Fruit fly (Drosophila melanogaster) whole organism, embryonic: ENCODE data around the gene peng.

Experiments used
- CG1024 ChIP-seq: fragments of 200-800 bp; sonication (Bioruptor generic); IDR thresholded peaks from 2 replicates; pipeline ENCODE4 v1.3.6; 2022; ENCODE audit warnings: missing biosample characterization, missing genetic modification characterization
- CG10267 ChIP-seq: fragments of 200-800 bp; sonication (Bioruptor generic); optimal IDR thresholded peaks from 2 replicates; lab custom pipeline; 2018; ENCODE audit warnings: missing biosample characterization, mild to moderate bottlenecking, missing genetic modification characterization, moderate library complexity
- CG10321 ChIP-seq: fragments of 200-800 bp; sonication (Bioruptor generic); IDR thresholded peaks from 2 replicates; pipeline ENCODE4 v1.3.6; 2022; ENCODE audit warnings: missing biosample characterization, missing genetic modification characterization
- CG10979 ChIP-seq: fragments of 200-800 bp; sonication (Bioruptor generic); optimal IDR thresholded peaks from 2 replicates; lab custom pipeline; 2018; ENCODE audit warnings: missing biosample characterization, mild to moderate bottlenecking, missing genetic modification characterization, moderate library complexity
- CG11085 ChIP-seq: fragments of 200-800 bp; sonication (Bioruptor generic); IDR thresholded peaks from 2 replicates; pipeline ENCODE4 v1.3.6; 2022; ENCODE audit warnings: missing biosample characterization, missing genetic modification characterization
- CG12071 ChIP-seq: fragments of 200-800 bp; sonication (Bioruptor generic); optimal IDR thresholded peaks from 3 replicates; lab custom pipeline; 2018; ENCODE audit warnings: missing biosample characterization, mild to moderate bottlenecking, missing genetic modification characterization
- CG14014 ChIP-seq: fragments of 200-800 bp; sonication (Bioruptor generic); IDR thresholded peaks from 2 replicates; pipeline ENCODE4 v1.3.6; 2022; ENCODE audit warnings: missing biosample characterization, missing genetic modification characterization
- CG15601 ChIP-seq: fragments of 200-800 bp; sonication (Bioruptor generic); optimal IDR thresholded peaks from 3 replicates; lab custom pipeline; 2019; ENCODE audit warnings: missing biosample characterization, mild to moderate bottlenecking, missing genetic modification characterization, moderate library complexity
- CG1792 ChIP-seq: fragments of 200-800 bp; sonication (Bioruptor generic); optimal IDR thresholded peaks from 2 replicates; lab custom pipeline; 2016; ENCODE audit warnings: missing biosample characterization, missing genetic modification characterization
- CG18011 ChIP-seq: fragments of 200-800 bp; sonication (Bioruptor generic); optimal IDR thresholded peaks from 2 replicates; lab custom pipeline; 2017; ENCODE audit warnings: missing biosample characterization, missing genetic modification characterization, mild to moderate bottlenecking, moderate library complexity, missing genotype
- CG2120 ChIP-seq: fragments of 200-800 bp; sonication (Bioruptor generic); optimal IDR thresholded peaks from 3 replicates; lab custom pipeline; 2016; ENCODE audit warnings: missing biosample characterization, missing genetic modification characterization
- CG43689 ChIP-seq: fragments of 200-800 bp; sonication (Bioruptor generic); IDR thresholded peaks from 2 replicates; pipeline ENCODE4 v1.3.6; 2022; ENCODE audit warnings: missing biosample characterization, missing genetic modification characterization
- CG4820 ChIP-seq: fragments of 200-800 bp; sonication (Bioruptor generic); optimal IDR thresholded peaks from 3 replicates; lab custom pipeline; 2016; ENCODE audit warnings: missing biosample characterization, missing genetic modification characterization
- CG6175 ChIP-seq: fragments of 200-800 bp; sonication (Bioruptor generic); IDR thresholded peaks from 3 replicates; pipeline ENCODE4 v1.3.6; 2022; ENCODE audit warnings: missing biosample characterization, missing genetic modification characterization
- CG6254 ChIP-seq: fragments of 200-800 bp; sonication (Bioruptor generic); optimal IDR thresholded peaks from 3 replicates; lab custom pipeline; 2017; ENCODE audit warnings: mild to moderate bottlenecking, missing biosample characterization, missing genetic modification reagents, missing genetic modification characterization
- CG6683 ChIP-seq: fragments of 200-800 bp; sonication (Bioruptor generic); optimal IDR thresholded peaks from 2 replicates; lab custom pipeline; 2017; ENCODE audit warnings: missing biosample characterization, mild to moderate bottlenecking, missing genetic modification characterization, missing genetic modification reagents
- CG7556 ChIP-seq: fragments of 200-800 bp; sonication (Bioruptor generic); optimal IDR thresholded peaks from 2 replicates; lab custom pipeline; 2017; ENCODE audit warnings: missing biosample characterization, mild to moderate bottlenecking, missing genetic modification characterization
- CG9215 ChIP-seq: fragments of 200-800 bp; sonication (Bioruptor generic); IDR thresholded peaks from 2 replicates; pipeline ENCODE4 v1.3.6; 2022; ENCODE audit warnings: missing biosample characterization, missing genetic modification characterization
- CG9876 ChIP-seq: fragments of 200-800 bp; sonication (Bioruptor generic); optimal IDR thresholded peaks from 2 replicates; lab custom pipeline; 2016; ENCODE audit warnings: missing biosample characterization, missing genetic modification characterization
- CoRest ChIP-seq: fragments of 200-800 bp; sonication (Bioruptor generic); optimal IDR thresholded peaks from 3 replicates; lab custom pipeline; 2018; ENCODE audit warnings: missing biosample characterization, mild to moderate bottlenecking, missing genetic modification characterization, moderate library complexity
- CrebB ChIP-seq: fragments of 200-800 bp; sonication (Bioruptor generic); optimal IDR thresholded peaks from 3 replicates; lab custom pipeline; 2018; ENCODE audit warnings: missing biosample characterization, mild to moderate bottlenecking, missing genetic modification characterization
- Dfd ChIP-seq, 2 experiments: fragments of >200 bp; optimal IDR thresholded peaks; 2 replicates each; lab custom pipeline; 2017; ENCODE audit warnings: missing biosample characterization in 2 of 2, missing genetic modification characterization in 2 of 2
- Fer1 ChIP-seq: fragments of 200-800 bp; sonication (Bioruptor generic); optimal IDR thresholded peaks from 2 replicates; lab custom pipeline; 2017; ENCODE audit warnings: missing biosample characterization, mild to moderate bottlenecking, missing genetic modification characterization
- Gug ChIP-seq: fragments of 200-800 bp; sonication (Bioruptor generic); IDR thresholded peaks from 4 replicates; pipeline ENCODE4 v1.3.6; 2022; ENCODE audit warnings: missing biosample characterization, missing genetic modification characterization
- Lpt ChIP-seq: fragments of >200 bp; optimal IDR thresholded peaks from 2 replicates; lab custom pipeline; 2018; ENCODE audit warnings: missing biosample characterization, missing genetic modification characterization
- Med ChIP-seq: fragments of 200-800 bp; sonication (Bioruptor generic); peaks from one replicate; lab custom pipeline; 2016; ENCODE audit warnings: missing biosample characterization, missing genetic modification characterization, mild to moderate bottlenecking, inconsistent platforms, moderate library complexity
- Ptx1 ChIP-seq: fragments of 200-800 bp; sonication (Bioruptor generic); IDR thresholded peaks from 2 replicates; pipeline ENCODE4 v1.3.6; 2022; ENCODE audit warnings: missing biosample characterization, missing genetic modification characterization
- Sry-δ ChIP-seq: fragments of 200-800 bp; sonication (Bioruptor generic); optimal IDR thresholded peaks from 2 replicates; lab custom pipeline; 2016; ENCODE audit warnings: missing biosample characterization, missing genetic modification characterization
- Ssrp ChIP-seq: fragments of 200-800 bp; sonication (Bioruptor generic); optimal IDR thresholded peaks from 2 replicates; lab custom pipeline; 2018; ENCODE audit warnings: missing biosample characterization, mild to moderate bottlenecking, missing genetic modification characterization, moderate library complexity
- Xbp1 ChIP-seq: fragments of 200-800 bp; sonication (Bioruptor generic); optimal IDR thresholded peaks from 3 replicates; lab custom pipeline; 2016; ENCODE audit warnings: missing biosample characterization, mild to moderate bottlenecking, missing genetic modification characterization
- crp ChIP-seq, 2 experiments: fragments of 200-800 bp; sonication (Bioruptor generic); optimal IDR thresholded peaks; 2 replicates in 1 of 2; 3 replicates in 1 of 2; lab custom pipeline; 2017; ENCODE audit warnings: missing biosample characterization in 2 of 2, missing genetic modification characterization in 2 of 2, mild to moderate bottlenecking in 1 of 2, moderate library complexity in 1 of 2
- dmrt99B ChIP-seq: fragments of 200-800 bp; sonication (Bioruptor generic); optimal IDR thresholded peaks from 2 replicates; lab custom pipeline; 2018; ENCODE audit warnings: missing biosample characterization, mild to moderate bottlenecking, missing genetic modification characterization, moderate library complexity
- emc ChIP-seq: fragments of 200-800 bp; sonication (Bioruptor generic); optimal IDR thresholded peaks from 2 replicates; lab custom pipeline; 2016; ENCODE audit warnings: missing biosample characterization, missing genetic modification characterization
- lmd ChIP-seq: fragments of 200-800 bp; sonication (Bioruptor generic); IDR thresholded peaks from 2 replicates; pipeline ENCODE4 v1.3.6; 2022; ENCODE audit warnings: missing biosample characterization, missing genetic modification characterization
- lov ChIP-seq, 2 experiments: fragments of 200-800 bp in 1 of 2; fragments of >200 bp in 1 of 2; sonication (Bioruptor generic) in 1 of 2; IDR thresholded peaks in 1 of 2; optimal IDR thresholded peaks in 1 of 2; 2 replicates in 1 of 2; 3 replicates in 1 of 2; pipeline versions ENCODE4 v1.3.6 to Lab custom; 2017 to 2022; ENCODE audit warnings: missing biosample characterization in 1 of 2, missing genetic modification characterization in 1 of 2
- nerfin-2 ChIP-seq: fragments of 200-800 bp; sonication (Bioruptor generic); IDR thresholded peaks from 2 replicates; pipeline ENCODE4 v1.3.6; 2022; ENCODE audit warnings: missing biosample characterization, missing genetic modification characterization; ENCODE audit not compliant: partially characterized antibody
- odd ChIP-seq: fragments of 200-800 bp; sonication (Bioruptor generic); optimal IDR thresholded peaks from 2 replicates; lab custom pipeline; 2017; ENCODE audit warnings: missing biosample characterization, mild to moderate bottlenecking, missing genetic modification characterization
- pan ChIP-seq, 4 experiments: fragments of >200 bp in 3 of 4; fragments of 200-800 bp in 1 of 4; sonication (Bioruptor generic) in 1 of 4; optimal IDR thresholded peaks in 3 of 4; IDR thresholded peaks in 1 of 4; 2 replicates each; pipeline versions ENCODE4 v1.3.6 to Lab custom; 2017 to 2022; ENCODE audit warnings: missing biosample characterization in 2 of 4, missing genetic modification characterization in 2 of 4, mixed read lengths in 1 of 4
- peb ChIP-seq: fragments of 200-800 bp; sonication (Bioruptor generic); IDR thresholded peaks from 2 replicates; pipeline ENCODE4 v1.3.6; 2022; ENCODE audit warnings: missing biosample characterization, missing genetic modification characterization
- pros ChIP-seq: fragments of 200-800 bp; sonication (Bioruptor generic); optimal IDR thresholded peaks from 3 replicates; lab custom pipeline; 2019; ENCODE audit warnings: missing biosample characterization, mild to moderate bottlenecking, missing genetic modification characterization, moderate library complexity
- psq ChIP-seq: fragments of 200-800 bp; sonication (Bioruptor generic); optimal IDR thresholded peaks from 2 replicates; lab custom pipeline; 2017; ENCODE audit warnings: missing biosample characterization, missing genetic modification characterization
- pzg ChIP-seq: fragments of 200-800 bp; sonication (Bioruptor generic); optimal IDR thresholded peaks from 3 replicates; lab custom pipeline; 2018; ENCODE audit warnings: missing biosample characterization, mild to moderate bottlenecking, missing genetic modification characterization, moderate library complexity
- ranshi ChIP-seq: fragments of 200-800 bp; sonication (Bioruptor generic); IDR thresholded peaks from 2 replicates; pipeline ENCODE4 v1.3.6; 2022; ENCODE audit warnings: missing biosample characterization, missing genetic modification characterization
- sim ChIP-seq: fragments of 200-800 bp; sonication (Bioruptor generic); IDR thresholded peaks from 2 replicates; pipeline ENCODE4 v1.3.6; 2022; ENCODE audit warnings: missing biosample characterization, missing genetic modification characterization
- sisA ChIP-seq: fragments of 200-800 bp; sonication (Bioruptor generic); IDR thresholded peaks from 2 replicates; pipeline ENCODE4 v1.3.6; 2022; ENCODE audit warnings: missing biosample characterization, missing genetic modification characterization
- stwl ChIP-seq: fragments of 200-800 bp; sonication (Bioruptor generic); optimal IDR thresholded peaks from 3 replicates; lab custom pipeline; 2018; ENCODE audit warnings: missing biosample characterization, mild to moderate bottlenecking, missing genetic modification characterization, moderate library complexity
- tgo ChIP-seq: fragments of 200-800 bp; sonication (Bioruptor generic); IDR thresholded peaks from 3 replicates; pipeline ENCODE4 v1.3.6; 2022; ENCODE audit warnings: missing biosample characterization, missing genetic modification characterization
- twi ChIP-seq: fragments of 200-800 bp; optimal IDR thresholded peaks from 2 replicates; lab custom pipeline; 2019; ENCODE audit warnings: missing biosample characterization, mild to moderate bottlenecking, missing genetic modification characterization, moderate library complexity

The peng gene

DNA sequence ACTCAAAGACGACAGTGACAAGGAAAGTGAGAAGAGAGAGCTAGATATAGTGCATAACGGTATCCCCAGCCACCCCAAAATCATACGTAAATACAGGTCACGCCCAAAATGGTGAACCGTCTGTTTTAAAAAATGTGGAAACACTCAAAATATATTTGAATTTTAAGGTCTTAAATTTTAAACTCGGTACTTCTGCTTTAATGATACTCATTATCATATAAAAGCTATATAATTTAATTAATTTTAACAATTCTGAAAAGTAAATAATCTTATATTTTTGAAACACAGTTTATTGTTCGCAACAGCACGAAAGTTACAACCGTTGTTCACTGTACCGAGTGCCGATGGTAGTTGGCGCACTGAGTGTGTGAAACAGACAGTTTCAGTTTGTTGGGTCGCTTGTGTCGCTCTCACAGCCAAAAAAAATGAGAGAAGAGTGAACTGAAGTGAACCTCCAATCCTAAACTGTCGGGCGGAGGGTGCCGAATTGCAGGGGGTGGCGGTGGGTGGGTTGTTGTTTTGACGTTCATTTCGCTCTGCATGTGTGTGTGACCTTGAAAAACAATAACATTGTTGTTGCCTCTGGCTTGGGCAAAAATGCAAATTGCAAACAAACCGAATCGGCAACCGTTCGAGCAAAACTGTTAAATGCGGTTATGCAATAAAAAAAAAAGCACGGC lies 16.8 kb upstream of the peng start (continued):
- TF ChIP-seq pzg (GFP tag; lab: Kevin White, UChicago) (no peak), lmd (GFP tag; lab: Robert Waterston, UW) (peak; percentile 93), stwl (tag; lab: Kevin White, UChicago) (no peak), Ptx1 (GFP tag; lab: Robert Waterston, UW) (peak; percentile 93), peb (peak; percentile 77), CG10979 (tag; lab: Kevin White, UChicago) (peak; percentile 92), CG9215 (GFP tag; lab: Robert Waterston, UW) (peak; percentile 89), CG6254 (peak; percentile 81), dmrt99B (tag; lab: Kevin White, UChicago) (peak; percentile 96), Sry-δ (no peak), CG9876 (GFP tag; lab: Kevin White, UChicago) (no peak), emc (GFP tag; lab: Kevin White, UChicago) (no peak), pros (GFP tag; lab: Kevin White, UChicago) (peak; percentile 60), CG6683 (GFP tag; lab: Kevin White, UChicago) (peak; percentile 91), CG15601 (tag; lab: Kevin White, UChicago) (peak; percentile 92), Dfd (GFP tag; optimal IDR thresholded peaks at IDR 0.05; lab: Kevin White, UChicago) (no peak), CG12071 (GFP tag; lab: Kevin White, UChicago) (peak; percentile 77), lov (optimal IDR thresholded peaks at IDR 0.05; lab: Kevin White, UChicago) (no peak), lov (GFP tag; IDR thresholded peaks at IDR 0.05; lab: Robert Waterston, UW) (no peak), odd (GFP tag; lab: Kevin White, UChicago) (peak; percentile 89), sim (GFP tag; lab: Robert Waterston, UW) (peak; percentile 61; the same call in 1 of the 2 replicates), pan (optimal IDR thresholded peaks at IDR 0.05; lab: Kevin White, UChicago) (no peak), pan (GFP tag; optimal IDR thresholded peaks at IDR 0.05 in 1 of 2, IDR thresholded peaks at IDR 0.05 in 1 of 2) (peak in 1 of 2 experiments; percentile 87), Fer1 (GFP tag; lab: Kevin White, UChicago) (peak; percentile 97), CG18011 (GFP tag; lab: Kevin White, UChicago) (peak; percentile 72), CG10267 (peak; percentile 86), Ssrp (tag; lab: Kevin White, UChicago) (peak; percentile 92), CG7556 (GFP tag; lab: Kevin White, UChicago) (peak; percentile 96), tgo (GFP tag; lab: Robert Waterston, UW) (peak; percentile 88), Xbp1 (GFP tag; lab: Kevin White, UChicago) (peak; percentile 85), Med (peak; percentile 91), Lpt (GFP tag; lab: Kevin White, UChicago) (no peak), CoRest (peak; percentile 96), psq (GFP tag; lab: Kevin White, UChicago) (peak; percentile 33), nerfin-2 (no peak), twi (tag; lab: Kevin White, UChicago) (peak; percentile 84), ranshi (peak; percentile 87), CG6175 (GFP tag; lab: Robert Waterston, UW) (no peak), sisA (GFP tag; lab: Robert Waterston, UW) (peak; percentile 92), CG1024 (no peak; the same call in 1 of the 2 replicates), CG11085 (peak; percentile 74; the same call in 1 of the 2 replicates), CG2120 (GFP tag; lab: Kevin White, UChicago) (peak; percentile 63), crp (GFP tag; optimal IDR thresholded peaks at IDR 0.05; lab: Kevin White, UChicago) (peak in 1 of 2 experiments; percentile 57), CrebB (tag; lab: Kevin White, UChicago) (peak; percentile 86), CG1792 (GFP tag; lab: Kevin White, UChicago) (no peak), CG43689 (GFP tag; lab: Robert Waterston, UW) (peak; percentile 75), CG4820 (GFP tag; lab: Kevin White, UChicago) (peak; percentile 83), Gug (GFP tag; lab: Robert Waterston, UW) (peak; percentile 89), CG10321 (peak; percentile 62; the same call in 1 of the 2 replicates), CG14014 (peak; percentile 86)
